Fruit fly (Drosophila melanogaster) whole organism, embryonic: ENCODE data around the gene CG13248.

Source experiments
- Atf6 ChIP-seq: fragments of 200-800 bp; sonication (Bioruptor generic); IDR thresholded peaks from 2 replicates; pipeline ENCODE4 v1.3.6; 2022; ENCODE audit warnings: missing biosample characterization, missing genetic modification characterization
- CG10565 ChIP-seq: fragments of 200-800 bp; sonication (Bioruptor generic); optimal IDR thresholded peaks from 3 replicates; lab custom pipeline; 2016; ENCODE audit warnings: missing biosample characterization, mild to moderate bottlenecking, missing genetic modification characterization
- CG10979 ChIP-seq: fragments of 200-800 bp; sonication (Bioruptor generic); optimal IDR thresholded peaks from 2 replicates; lab custom pipeline; 2018; ENCODE audit warnings: missing biosample characterization, mild to moderate bottlenecking, missing genetic modification characterization, moderate library complexity
- CG11247 ChIP-seq: fragments of 200-800 bp; sonication (Bioruptor generic); IDR thresholded peaks from 2 replicates; pipeline ENCODE4 v1.3.6; 2022; ENCODE audit warnings: missing biosample characterization, missing genetic modification characterization
- CG11723 ChIP-seq: fragments of 200-800 bp; sonication (Bioruptor generic); optimal IDR thresholded peaks from 2 replicates; lab custom pipeline; 2017; ENCODE audit warnings: missing biosample characterization, mild to moderate bottlenecking, missing genetic modification characterization
- CG12299 ChIP-seq: fragments of 200-800 bp; sonication (Bioruptor generic); optimal IDR thresholded peaks from 2 replicates; lab custom pipeline; 2018; ENCODE audit warnings: missing biosample characterization, mild to moderate bottlenecking, missing genetic modification characterization
- CG1233 ChIP-seq: fragments of 200-800 bp; sonication (Bioruptor generic); optimal IDR thresholded peaks from 4 replicates; lab custom pipeline; 2018; ENCODE audit warnings: missing biosample characterization, mild to moderate bottlenecking, missing genetic modification characterization
- CG12942 ChIP-seq: fragments of 200-800 bp; sonication (Bioruptor generic); optimal IDR thresholded peaks from 3 replicates; lab custom pipeline; 2016; ENCODE audit warnings: missing biosample characterization, missing genetic modification characterization
- CG14014 ChIP-seq: fragments of 200-800 bp; sonication (Bioruptor generic); IDR thresholded peaks from 2 replicates; pipeline ENCODE4 v1.3.6; 2022; ENCODE audit warnings: missing biosample characterization, missing genetic modification characterization
- CG14050 ChIP-seq: fragments of 200-800 bp; sonication (Bioruptor generic); IDR thresholded peaks from 3 replicates; pipeline ENCODE4 v1.3.6; 2022; ENCODE audit warnings: missing biosample characterization, missing genetic modification characterization
- CG15696 ChIP-seq: fragments of 200-800 bp; sonication (Bioruptor generic); optimal IDR thresholded peaks from 2 replicates; lab custom pipeline; 2019; ENCODE audit warnings: missing biosample characterization, mild to moderate bottlenecking, missing genetic modification characterization, moderate library complexity
- CG1603 ChIP-seq: fragments of 200-800 bp; sonication (Bioruptor generic); optimal IDR thresholded peaks from 2 replicates; lab custom pipeline; 2019; ENCODE audit warnings: missing biosample characterization, mild to moderate bottlenecking, missing genetic modification characterization, moderate library complexity
- CG2712 ChIP-seq: fragments of 200-800 bp; optimal IDR thresholded peaks from 3 replicates; lab custom pipeline; 2019; ENCODE audit warnings: missing biosample characterization, mild to moderate bottlenecking, missing genetic modification characterization, moderate library complexity
- CG34422 ChIP-seq: fragments of 200-800 bp; sonication (Bioruptor generic); IDR thresholded peaks from 3 replicates; pipeline ENCODE4 v1.3.6; 2022; ENCODE audit warnings: missing biosample characterization, missing genetic modification characterization
- CG4854 ChIP-seq: fragments of 200-800 bp; sonication (Bioruptor generic); optimal IDR thresholded peaks from 2 replicates; lab custom pipeline; 2016; ENCODE audit warnings: missing biosample characterization, missing genetic modification characterization, inconsistent platforms
- CG8359 ChIP-seq: fragments of 200-800 bp; sonication (Bioruptor generic); optimal IDR thresholded peaks from 2 replicates; lab custom pipeline; 2017; ENCODE audit warnings: missing biosample characterization, mild to moderate bottlenecking, missing genetic modification characterization, borderline replicate concordance
- CG9817 ChIP-seq: fragments of 200-800 bp; sonication (Bioruptor generic); optimal IDR thresholded peaks from 2 replicates; lab custom pipeline; 2018; ENCODE audit warnings: missing biosample characterization, mild to moderate bottlenecking, missing genetic modification characterization, moderate library complexity
- CTCF ChIP-seq: fragments of 200-800 bp; sonication (Bioruptor generic); optimal IDR thresholded peaks from 2 replicates; lab custom pipeline; 2017; ENCODE audit warnings: missing biosample characterization, mild to moderate bottlenecking, missing genetic modification characterization, moderate library complexity
- Camta ChIP-seq: fragments of 200-800 bp; sonication (Bioruptor generic); optimal IDR thresholded peaks from 2 replicates; lab custom pipeline; 2016; ENCODE audit warnings: missing biosample characterization, missing genetic modification characterization
- CrebB ChIP-seq: fragments of 200-800 bp; sonication (Bioruptor generic); optimal IDR thresholded peaks from 3 replicates; lab custom pipeline; 2018; ENCODE audit warnings: missing biosample characterization, mild to moderate bottlenecking, missing genetic modification characterization
- D ChIP-seq, 2 experiments: fragments of 200-800 bp in 1 of 2; fragments of >200 bp in 1 of 2; sonication (Bioruptor generic) in 1 of 2; optimal IDR thresholded peaks; 2 replicates in 1 of 2; 3 replicates in 1 of 2; lab custom pipeline; 2017; ENCODE audit warnings: mild to moderate bottlenecking in 1 of 2, missing biosample characterization in 1 of 2, missing genetic modification characterization in 1 of 2, missing genetic modification reagents in 1 of 2
- Doc2 ChIP-seq: fragments of 200-800 bp; sonication (Bioruptor generic); IDR thresholded peaks from 2 replicates; pipeline ENCODE4 v1.3.6; 2022; ENCODE audit warnings: missing biosample characterization, missing genetic modification characterization
- Fer2 ChIP-seq: fragments of 200-800 bp; sonication (Bioruptor generic); optimal IDR thresholded peaks from 2 replicates; lab custom pipeline; 2018; ENCODE audit warnings: missing biosample characterization, mild to moderate bottlenecking, missing genetic modification characterization, moderate library complexity
- Pdp1 ChIP-seq, 2 experiments: fragments of 200-800 bp; sonication (Bioruptor generic); optimal IDR thresholded peaks; 3 replicates each; lab custom pipeline; 2016; ENCODE audit warnings: missing biosample characterization in 2 of 2, missing genetic modification characterization in 2 of 2, mild to moderate bottlenecking in 1 of 2, moderate library complexity in 1 of 2
- Scr ChIP-seq: fragments of 200-800 bp; sonication (Bioruptor generic); IDR thresholded peaks from 2 replicates; pipeline ENCODE4 v1.3.6; 2022; ENCODE audit warnings: missing biosample characterization, missing genetic modification characterization; ENCODE audit not compliant: partially characterized antibody
- TFAM ChIP-seq: fragments of 200-800 bp; sonication (Bioruptor generic); optimal IDR thresholded peaks from 2 replicates; lab custom pipeline; 2017; ENCODE audit warnings: missing biosample characterization, missing genetic modification characterization, inconsistent platforms
- Xbp1 ChIP-seq: fragments of 200-800 bp; sonication (Bioruptor generic); optimal IDR thresholded peaks from 3 replicates; lab custom pipeline; 2016; ENCODE audit warnings: missing biosample characterization, mild to moderate bottlenecking, missing genetic modification characterization
- crol ChIP-seq: fragments of 200-800 bp; sonication (Bioruptor generic); IDR thresholded peaks from 2 replicates; pipeline ENCODE4 v1.3.6; 2022; ENCODE audit warnings: missing biosample characterization, missing genetic modification characterization
- cwo ChIP-seq: fragments of 200-800 bp; sonication (Bioruptor generic); optimal IDR thresholded peaks from 3 replicates; lab custom pipeline; 2017; ENCODE audit warnings: missing biosample characterization, missing genetic modification characterization, mild to moderate bottlenecking, moderate library complexity, missing genetic modification reagents
- dan ChIP-seq: fragments of 200-800 bp; sonication (Bioruptor generic); IDR thresholded peaks from 2 replicates; pipeline ENCODE4 v1.3.6; 2022; ENCODE audit warnings: missing biosample characterization, missing genetic modification characterization
- en ChIP-seq: fragments of 200-800 bp; sonication (Bioruptor generic); optimal IDR thresholded peaks from 2 replicates; lab custom pipeline; 2016; ENCODE audit warnings: missing biosample characterization, missing genetic modification characterization
- hkb ChIP-seq, 2 experiments: fragments of 200-800 bp in 1 of 2; fragments of >200 bp in 1 of 2; sonication (Bioruptor generic) in 1 of 2; IDR thresholded peaks in 1 of 2; optimal IDR thresholded peaks in 1 of 2; 2 replicates each; pipeline versions ENCODE4 v1.3.6 to Lab custom; 2017 to 2022; ENCODE audit warnings: missing biosample characterization in 1 of 2, missing genetic modification characterization in 1 of 2
- ind ChIP-seq: fragments of 200-800 bp; sonication (Bioruptor generic); optimal IDR thresholded peaks from 3 replicates; lab custom pipeline; 2016; ENCODE audit warnings: missing biosample characterization, missing genetic modification characterization
- jigr1 ChIP-seq: fragments of 200-800 bp; sonication (Bioruptor generic); IDR thresholded peaks from 3 replicates; pipeline ENCODE4 v1.3.6; 2022; ENCODE audit warnings: missing biosample characterization, missing genetic modification characterization
- kah ChIP-seq: fragments of 200-800 bp; sonication (Bioruptor generic); optimal IDR thresholded peaks from 2 replicates; lab custom pipeline; 2018; ENCODE audit warnings: missing biosample characterization, mild to moderate bottlenecking, missing genetic modification characterization
- mld ChIP-seq: fragments of 200-800 bp; sonication (Bioruptor generic); IDR thresholded peaks from 3 replicates; pipeline ENCODE4 v1.3.6; 2022; ENCODE audit warnings: missing biosample characterization, missing genetic modification characterization; ENCODE audit not compliant: partially characterized antibody
- nom ChIP-seq: fragments of 200-800 bp; sonication (Bioruptor generic); optimal IDR thresholded peaks from 2 replicates; lab custom pipeline; 2017; ENCODE audit warnings: missing biosample characterization, missing genetic modification characterization, mild to moderate bottlenecking, moderate library complexity, missing genetic modification reagents
- pho ChIP-seq: fragments of 200-800 bp; sonication (Bioruptor generic); optimal IDR thresholded peaks from 2 replicates; lab custom pipeline; 2016; ENCODE audit warnings: missing biosample characterization, missing genetic modification characterization
- pros ChIP-seq: fragments of 200-800 bp; sonication (Bioruptor generic); optimal IDR thresholded peaks from 3 replicates; lab custom pipeline; 2019; ENCODE audit warnings: missing biosample characterization, mild to moderate bottlenecking, missing genetic modification characterization, moderate library complexity
- rib ChIP-seq: fragments of 200-800 bp; sonication (Bioruptor generic); IDR thresholded peaks from 2 replicates; pipeline ENCODE4 v1.3.6; 2022; ENCODE audit warnings: missing biosample characterization, missing genetic modification characterization
- ro ChIP-seq: fragments of 200-800 bp; sonication (Bioruptor generic); IDR thresholded peaks from 2 replicates; pipeline ENCODE4 v1.3.6; 2022; ENCODE audit warnings: missing biosample characterization, missing genetic modification characterization
- sima ChIP-seq: fragments of 200-800 bp; sonication (Bioruptor generic); optimal IDR thresholded peaks from 2 replicates; lab custom pipeline; 2016; ENCODE audit warnings: missing biosample characterization, missing genetic modification characterization
- tna ChIP-seq: fragments of 200-800 bp; sonication (Bioruptor generic); IDR thresholded peaks from 2 replicates; pipeline ENCODE4 v1.3.6; 2022; ENCODE audit warnings: missing biosample characterization, missing genetic modification characterization; ENCODE audit not compliant: partially characterized antibody
- twi ChIP-seq: fragments of 200-800 bp; optimal IDR thresholded peaks from 2 replicates; lab custom pipeline; 2019; ENCODE audit warnings: missing biosample characterization, mild to moderate bottlenecking, missing genetic modification characterization, moderate library complexity
- usp ChIP-seq: fragments of >200 bp; optimal IDR thresholded peaks from 2 replicates; lab custom pipeline; 2017; ENCODE audit warnings: missing biosample characterization, missing genetic modification characterization
- vfl ChIP-seq: fragments of 200-800 bp; sonication (Bioruptor generic); optimal IDR thresholded peaks from 2 replicates; lab custom pipeline; 2016; ENCODE audit warnings: missing biosample characterization, missing genetic modification characterization
- yki ChIP-seq: fragments of >200 bp; optimal IDR thresholded peaks from 3 replicates; lab custom pipeline; 2018
- zf30C ChIP-seq: fragments of 200-800 bp; sonication (Bioruptor generic); optimal IDR thresholded peaks from 3 replicates; lab custom pipeline; 2018; ENCODE audit warnings: missing biosample characterization, mild to moderate bottlenecking, missing genetic modification characterization

CG13248 gene

DNA sequence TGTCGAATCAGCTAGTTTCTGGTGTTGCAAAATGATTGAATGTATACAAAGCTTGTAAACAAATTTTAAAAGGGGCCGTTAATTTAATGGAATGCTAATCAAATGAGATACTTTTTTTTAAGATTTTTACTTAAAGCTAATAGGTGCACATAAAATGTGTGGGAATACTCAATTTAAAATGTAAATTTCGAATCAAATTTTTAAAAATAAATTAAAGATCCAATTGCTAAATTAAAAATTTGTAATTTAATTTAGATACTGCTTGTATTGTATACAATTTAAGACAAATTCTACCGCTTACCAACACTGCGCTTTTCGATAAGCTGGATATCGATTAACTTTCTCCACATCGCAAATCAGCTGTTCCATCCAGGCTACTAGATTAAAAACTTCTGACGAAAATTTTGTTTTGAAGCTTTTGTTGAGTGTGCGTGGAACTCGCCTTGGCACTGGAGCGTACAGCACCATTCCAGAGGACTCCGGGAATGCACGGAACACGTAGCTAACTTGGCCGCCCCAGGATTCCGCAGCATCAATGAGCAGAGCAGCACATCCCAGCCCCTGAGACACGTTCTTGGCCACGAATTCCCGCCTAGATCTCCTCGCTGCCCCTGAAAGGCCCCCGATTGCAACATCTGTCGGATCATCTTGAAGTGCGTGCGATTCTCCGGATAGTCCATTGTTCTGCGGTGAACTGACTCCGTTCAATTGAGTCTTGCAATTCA, 26.1 kb downstream of the CG13248 start, which contains the start of the genes CG5498 and fbl (continued):
- peak; percentile 78 for TF ChIP-seq CG2712
- 0 out of 2 replicates have a peak, but pooled peaks have one; percentile 40 for TF ChIP-seq CG14014 (GFP tag; lab: Robert Waterston, UW)
- TF ChIP-seq twi, result peak; percentile 19
- no peak for TF ChIP-seq CG11723 (GFP tag; lab: Kevin White, UChicago)
- TF ChIP-seq crol (GFP tag; lab: Robert Waterston, UW), result 0 out of 2 replicates have a peak, but pooled peaks have one; percentile 34
- TF ChIP-seq jigr1 (GFP tag; lab: Robert Waterston, UW), result peak; percentile 44; the same call in 1 of the 3 replicates
- no peak for TF ChIP-seq CG10565 (GFP tag; lab: Kevin White, UChicago)
- no peak for TF ChIP-seq en (GFP tag; lab: Kevin White, UChicago)
- TF ChIP-seq usp, result no peak
- 0 out of 2 replicates have a peak, but pooled peaks have one; percentile 42 for TF ChIP-seq tna (GFP tag; lab: Robert Waterston, UW)
- TF ChIP-seq TFAM (GFP tag; lab: Kevin White, UChicago), result no peak
- no peak for TF ChIP-seq CrebB
- TF ChIP-seq ro (GFP tag; lab: Robert Waterston, UW), result no peak
- TF ChIP-seq kah (GFP tag; lab: Kevin White, UChicago), result no peak
- no peak for TF ChIP-seq nom
- TF ChIP-seq CTCF (GFP tag; lab: Kevin White, UChicago), result no peak
- peak; percentile 54; the same call in 1 of the 3 replicates for TF ChIP-seq mld (GFP tag; lab: Robert Waterston, UW)
- peak; percentile 52; the same call in 1 of the 2 replicates for TF ChIP-seq Atf6 (GFP tag; lab: Robert Waterston, UW)
- TF ChIP-seq CG1603 (tag; lab: Kevin White, UChicago), result peak; percentile 4
- TF ChIP-seq pho, result peak; percentile 38
- TF ChIP-seq CG15696 (tag; lab: Kevin White, UChicago), result peak; percentile 61
- TF ChIP-seq Pdp1 (GFP tag; optimal IDR thresholded peaks at IDR 0.05; lab: Kevin White, UChicago), result peak; percentile 8 to 45
- peak; percentile 64 for TF ChIP-seq ind (GFP tag; lab: Kevin White, UChicago)
- 0 out of 2 replicates have a peak, but pooled peaks have one; percentile 22 for TF ChIP-seq CG11247
- peak; percentile 40 for TF ChIP-seq CG9817
- TF ChIP-seq Xbp1 (GFP tag; lab: Kevin White, UChicago), result peak; percentile 63
- no peak for TF ChIP-seq CG8359 (GFP tag; lab: Kevin White, UChicago)
- TF ChIP-seq CG4854, result peak; percentile 16
- no peak for TF ChIP-seq D (optimal IDR thresholded peaks at IDR 0.05; lab: Kevin White, UChicago)
- TF ChIP-seq D (GFP tag; optimal IDR thresholded peaks at IDR 0.05; lab: Kevin White, UChicago), result peak; percentile 41
- no peak for TF ChIP-seq pros (GFP tag; lab: Kevin White, UChicago)
- no peak for TF ChIP-seq rib
- peak; percentile 45 for TF ChIP-seq Camta
- peak; percentile 34; the same call in 1 of the 2 replicates for TF ChIP-seq Scr (GFP tag; lab: Robert Waterston, UW)
- TF ChIP-seq CG12942 (GFP tag; lab: Kevin White, UChicago), result peak; percentile 38
- TF ChIP-seq CG34422, result 0 out of 3 replicates have a peak, but pooled peaks have one; percentile 23
- peak; percentile 40 for TF ChIP-seq vfl (GFP tag; lab: Kevin White, UChicago)
- TF ChIP-seq CG10979 (tag; lab: Kevin White, UChicago), result peak; percentile 52
- no peak for TF ChIP-seq dan (GFP tag; lab: Robert Waterston, UW)
- no peak for TF ChIP-seq zf30C
- TF ChIP-seq CG1233 (GFP tag; lab: Kevin White, UChicago), result peak; percentile 17
- TF ChIP-seq CG14050, result no peak
- TF ChIP-seq Fer2, result peak; percentile 61
- no peak for TF ChIP-seq Doc2
- TF ChIP-seq sima (GFP tag; lab: Kevin White, UChicago), result no peak
- no peak for TF ChIP-seq hkb (optimal IDR thresholded peaks at IDR 0.05; lab: Kevin White, UChicago)
- TF ChIP-seq hkb (GFP tag; IDR thresholded peaks at IDR 0.05; lab: Robert Waterston, UW), result 0 out of 2 replicates have a peak, but pooled peaks have one; percentile 46
- TF ChIP-seq CG12299, result no peak
- TF ChIP-seq cwo (GFP tag; lab: Kevin White, UChicago), result peak; percentile 33
- no peak for TF ChIP-seq yki (lab: Kevin White, UChicago)
